Worm (Caenorhabditis elegans) whole organism, late embryonic: Measurements from ENCODE around the gene ZK512.8.

Source experiments
- C08G9.2 ChIP-seq: sonication (generic microtip); optimal IDR thresholded peaks from 2 replicates; lab custom pipeline; 2016; ENCODE audit warnings: mild to moderate bottlenecking, missing genetic modification characterization, moderate library complexity, missing compliant biosample characterization
- K02D7.2 ChIP-seq: sonication (generic microtip); optimal IDR thresholded peaks from 2 replicates; lab custom pipeline; 2017; ENCODE audit warnings: mild to moderate bottlenecking, missing genetic modification characterization, missing compliant biosample characterization
- K09A11.1 ChIP-seq: sonication (generic microtip); optimal IDR thresholded peaks from 2 replicates; lab custom pipeline; 2017; ENCODE audit warnings: antibody characterized with exemption, mild to moderate bottlenecking, missing genetic modification characterization, missing compliant biosample characterization; ENCODE audit not compliant: insufficient read depth
- Y22D7AL.16 ChIP-seq: sonication (generic microtip); optimal IDR thresholded peaks from 2 replicates; lab custom pipeline; 2016; ENCODE audit warnings: missing genetic modification characterization, missing compliant biosample characterization
- ceh-14 ChIP-seq: sonication (generic microtip); optimal IDR thresholded peaks from 2 replicates; lab custom pipeline; 2016; ENCODE audit warnings: missing genotype, missing genetic modification characterization, missing compliant biosample characterization
- ceh-19 ChIP-seq: fragments of 200-800 bp; sonication (Bioruptor generic); optimal IDR thresholded peaks from 2 replicates; lab custom pipeline; 2018; ENCODE audit warnings: mild to moderate bottlenecking, missing genetic modification characterization, missing compliant biosample characterization
- ceh-22 ChIP-seq: sonication (generic microtip); optimal IDR thresholded peaks from 2 replicates; lab custom pipeline; 2017; ENCODE audit warnings: missing biosample characterization, missing genetic modification characterization
- ceh-31 ChIP-seq: sonication (generic microtip); optimal IDR thresholded peaks from 2 replicates; lab custom pipeline; 2016; ENCODE audit warnings: missing genetic modification characterization, missing compliant biosample characterization
- ceh-34 ChIP-seq: sonication (generic microtip); optimal IDR thresholded peaks from 2 replicates; lab custom pipeline; 2016; ENCODE audit warnings: mild to moderate bottlenecking, missing genetic modification characterization, missing compliant biosample characterization
- ceh-45 ChIP-seq: fragments of 200-800 bp; sonication (Bioruptor generic); IDR thresholded peaks from 2 replicates; pipeline ENCODE4 v1.3.6; 2022; ENCODE audit warnings: missing genetic modification reagents, missing genetic modification characterization, missing compliant biosample characterization
- ceh-48 ChIP-seq: sonication (generic microtip); optimal IDR thresholded peaks from 2 replicates; lab custom pipeline; 2016; ENCODE audit warnings: missing genetic modification characterization, inconsistent platforms, missing compliant biosample characterization
- ceh-6 ChIP-seq: fragments of 200-800 bp; sonication (Bioruptor generic); optimal IDR thresholded peaks from 2 replicates; lab custom pipeline; 2018; ENCODE audit warnings: mild to moderate bottlenecking, missing genetic modification characterization, missing compliant biosample characterization
- dmd-4 ChIP-seq: sonication (generic microtip); optimal IDR thresholded peaks from 2 replicates; lab custom pipeline; 2016; ENCODE audit warnings: borderline replicate concordance, missing genetic modification characterization, missing compliant biosample characterization
- elt-2 ChIP-seq: sonication (generic microtip); optimal IDR thresholded peaks from 2 replicates; lab custom pipeline; 2016; ENCODE audit warnings: missing genetic modification reagents, missing genetic modification characterization, missing compliant biosample characterization
- elt-4 ChIP-seq: sonication (generic microtip); optimal IDR thresholded peaks from 2 replicates; lab custom pipeline; 2016; ENCODE audit warnings: missing genetic modification characterization, missing compliant biosample characterization
- ets-4 ChIP-seq: sonication (generic microtip); optimal IDR thresholded peaks from 2 replicates; lab custom pipeline; 2016; ENCODE audit warnings: missing genetic modification characterization, missing compliant biosample characterization
- fax-1 ChIP-seq: sonication (generic microtip); optimal IDR thresholded peaks from 2 replicates; lab custom pipeline; 2016; ENCODE audit warnings: missing genotype, missing genetic modification characterization, missing compliant biosample characterization
- gmeb-2 ChIP-seq: sonication (generic microtip); optimal IDR thresholded peaks from 2 replicates; lab custom pipeline; 2016; ENCODE audit warnings: missing genetic modification characterization, inconsistent platforms, missing compliant biosample characterization
- hlh-13 ChIP-seq: fragments of 200-800 bp; sonication (Bioruptor generic); optimal IDR thresholded peaks from 2 replicates; lab custom pipeline; 2018; ENCODE audit warnings: mild to moderate bottlenecking, missing genetic modification characterization, missing compliant biosample characterization
- hlh-15 ChIP-seq: sonication (generic microtip); optimal IDR thresholded peaks from 2 replicates; lab custom pipeline; 2016; ENCODE audit warnings: missing genetic modification characterization, missing compliant biosample characterization
- hlh-8 ChIP-seq: sonication (generic microtip); optimal IDR thresholded peaks from 2 replicates; lab custom pipeline; 2016; ENCODE audit warnings: missing genotype, missing genetic modification characterization, missing compliant biosample characterization
- lim-6 ChIP-seq: sonication (generic microtip); optimal IDR thresholded peaks from 2 replicates; lab custom pipeline; 2016; ENCODE audit warnings: missing genetic modification characterization, missing compliant biosample characterization
- lin-11 ChIP-seq: fragments of 200-800 bp; sonication (Bioruptor generic); optimal IDR thresholded peaks from 2 replicates; lab custom pipeline; 2018; ENCODE audit warnings: mild to moderate bottlenecking, missing genetic modification characterization, missing compliant biosample characterization
- nfya-1 ChIP-seq: sonication (generic microtip); optimal IDR thresholded peaks from 2 replicates; lab custom pipeline; 2017; ENCODE audit warnings: missing genetic modification characterization, mild to moderate bottlenecking, missing compliant biosample characterization, antibody characterized with exemption, moderate library complexity
- npax-4 ChIP-seq: sonication (generic microtip); optimal IDR thresholded peaks from 2 replicates; lab custom pipeline; 2016; ENCODE audit warnings: missing genetic modification characterization, missing compliant biosample characterization
- odd-2 ChIP-seq: sonication (generic microtip); optimal IDR thresholded peaks from 2 replicates; lab custom pipeline; 2017; ENCODE audit warnings: antibody characterized with exemption, mild to moderate bottlenecking, missing genetic modification characterization, missing compliant biosample characterization
- pag-3 ChIP-seq: sonication (generic microtip); optimal IDR thresholded peaks from 2 replicates; lab custom pipeline; 2016; ENCODE audit warnings: missing compliant biosample characterization, missing genetic modification characterization, borderline replicate concordance
- pax-1 ChIP-seq: fragments of 150-350 bp; optimal IDR thresholded peaks from 2 replicates; lab custom pipeline; 2014; ENCODE audit warnings: missing biosample characterization, missing genetic modification characterization
- pha-2 ChIP-seq: sonication (generic microtip); optimal IDR thresholded peaks from 2 replicates; lab custom pipeline; 2017; ENCODE audit warnings: mild to moderate bottlenecking, missing genetic modification characterization, missing compliant biosample characterization
- pha-4 ChIP-seq: fragments of 150-350 bp; optimal IDR thresholded peaks from 2 replicates; lab custom pipeline; 2018; ENCODE audit warnings: missing biosample characterization, missing genetic modification reagents, missing genetic modification characterization
- pqm-1 ChIP-seq: sonication (generic microtip); optimal IDR thresholded peaks from 2 replicates; lab custom pipeline; 2016; ENCODE audit warnings: missing genetic modification characterization, missing compliant biosample characterization
- ref-2 ChIP-seq: sonication (generic microtip); optimal IDR thresholded peaks from 2 replicates; lab custom pipeline; 2016; ENCODE audit warnings: missing genetic modification characterization, missing compliant biosample characterization
- rnt-1 ChIP-seq: sonication (generic microtip); optimal IDR thresholded peaks from 2 replicates; lab custom pipeline; 2016; ENCODE audit warnings: missing genetic modification characterization, missing compliant biosample characterization
- sdc-2 ChIP-seq: sonication (generic microtip); optimal IDR thresholded peaks from 2 replicates; lab custom pipeline; 2016; ENCODE audit warnings: missing genotype, missing genetic modification characterization, missing compliant biosample characterization
- syd-9 ChIP-seq: sonication (generic microtip); optimal IDR thresholded peaks from 2 replicates; lab custom pipeline; 2016; ENCODE audit warnings: mild to moderate bottlenecking, missing genetic modification characterization, moderate library complexity, missing compliant biosample characterization
- tbx-2 ChIP-seq: sonication (generic microtip); optimal IDR thresholded peaks from 2 replicates; lab custom pipeline; 2016; ENCODE audit warnings: missing genetic modification characterization, missing compliant biosample characterization
- unc-3 ChIP-seq, 2 experiments: fragments of 200-800 bp in 1 of 2; sonication (Bioruptor generic) in 1 of 2; sonication (generic microtip) in 1 of 2; conservative IDR thresholded peaks in 1 of 2; optimal IDR thresholded peaks in 1 of 2; 2 replicates each; pipeline versions ENCODE4 v1.3.6 to Lab custom; 2016 to 2022; ENCODE audit warnings: missing compliant biosample characterization in 2 of 2, missing genetic modification characterization in 2 of 2, missing genetic modification reagents in 1 of 2
- unc-42 ChIP-seq: sonication (generic microtip); optimal IDR thresholded peaks from 2 replicates; lab custom pipeline; 2016; ENCODE audit warnings: missing genotype, missing genetic modification characterization, missing compliant biosample characterization
- unc-55 ChIP-seq: sonication (generic microtip); optimal IDR thresholded peaks from 2 replicates; lab custom pipeline; 2017; ENCODE audit warnings: missing biosample characterization, missing genetic modification reagents, missing genetic modification characterization
- zip-5 ChIP-seq: sonication (generic microtip); optimal IDR thresholded peaks from 2 replicates; lab custom pipeline; 2016; ENCODE audit warnings: missing genetic modification characterization, missing compliant biosample characterization
- ztf-16 ChIP-seq: sonication (generic microtip); optimal IDR thresholded peaks from 2 replicates; lab custom pipeline; 2017; ENCODE audit warnings: missing genetic modification characterization, missing compliant biosample characterization

Gene ZK512.8

DNA sequence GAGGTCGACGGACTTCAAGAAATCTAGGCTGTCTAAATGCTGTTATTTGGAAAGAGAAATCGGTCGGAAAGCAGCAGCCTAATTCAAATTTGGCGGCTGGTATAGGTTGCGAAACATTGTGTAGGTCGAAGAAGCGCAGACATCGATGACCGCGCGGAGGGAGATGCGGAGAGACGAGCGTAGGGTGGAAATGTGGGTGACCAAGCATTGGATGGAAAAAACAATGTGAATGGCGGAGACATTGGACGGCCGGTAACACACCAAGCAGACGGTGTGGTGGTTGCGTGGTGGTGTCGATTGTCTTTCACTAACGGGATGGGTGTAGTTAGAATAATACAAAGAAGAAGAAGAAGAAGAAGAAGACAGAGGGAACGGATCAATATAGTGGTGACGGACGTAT is 33.4 kb upstream of the ZK512.8 start (continued):
- peak; percentile 55 for TF ChIP-seq sdc-2 (tag; lab: Kevin White, UChicago)
- TF ChIP-seq ztf-16 (tag; lab: Kevin White, UChicago): no peak
- no peak for TF ChIP-seq K09A11.1 (tag; lab: Kevin White, UChicago)
- TF ChIP-seq npax-4 (tag; lab: Kevin White, UChicago): no peak
- TF ChIP-seq tbx-2 (tag; lab: Kevin White, UChicago): peak; percentile 37
- no peak for TF ChIP-seq hlh-15
- no peak for TF ChIP-seq Y22D7AL.16
- no peak for TF ChIP-seq odd-2
- no peak for TF ChIP-seq pqm-1 (tag; lab: Kevin White, UChicago)
- no peak for TF ChIP-seq pha-4 (tag; lab: Kevin White, UChicago)
- no peak for TF ChIP-seq hlh-13 (GFP tag; lab: Kevin White, UChicago)
- no peak for TF ChIP-seq dmd-4 (tag; lab: Kevin White, UChicago)
- no peak for TF ChIP-seq lim-6
- TF ChIP-seq syd-9: no peak
- TF ChIP-seq ceh-14 (tag; lab: Kevin White, UChicago): peak; percentile 33
- no peak for TF ChIP-seq K02D7.2 (tag; lab: Kevin White, UChicago)
- TF ChIP-seq ceh-45: no peak
- TF ChIP-seq ceh-48 (tag; lab: Kevin White, UChicago): no peak
- TF ChIP-seq fax-1 (tag; lab: Kevin White, UChicago): no peak
- TF ChIP-seq gmeb-2 (tag; lab: Kevin White, UChicago): no peak
- TF ChIP-seq pag-3 (tag; lab: Kevin White, UChicago): no peak
- TF ChIP-seq ceh-22 (tag; lab: Kevin White, UChicago): no peak
- TF ChIP-seq ets-4 (tag; lab: Kevin White, UChicago): no peak
- peak; percentile 49 for TF ChIP-seq ceh-34
- peak; percentile 62 for TF ChIP-seq ceh-31 (tag; lab: Kevin White, UChicago)
- TF ChIP-seq pha-2 (tag; lab: Kevin White, UChicago): no peak
- TF ChIP-seq zip-5 (tag; lab: Kevin White, UChicago): no peak
- no peak for TF ChIP-seq ceh-6 (GFP tag; lab: Kevin White, UChicago)
- TF ChIP-seq rnt-1 (tag; lab: Kevin White, UChicago): no peak
- peak; percentile 23 for TF ChIP-seq unc-42
- TF ChIP-seq lin-11 (tag; lab: Kevin White, UChicago): no peak
- no peak for TF ChIP-seq hlh-8 (tag; lab: Kevin White, UChicago)

DNA sequence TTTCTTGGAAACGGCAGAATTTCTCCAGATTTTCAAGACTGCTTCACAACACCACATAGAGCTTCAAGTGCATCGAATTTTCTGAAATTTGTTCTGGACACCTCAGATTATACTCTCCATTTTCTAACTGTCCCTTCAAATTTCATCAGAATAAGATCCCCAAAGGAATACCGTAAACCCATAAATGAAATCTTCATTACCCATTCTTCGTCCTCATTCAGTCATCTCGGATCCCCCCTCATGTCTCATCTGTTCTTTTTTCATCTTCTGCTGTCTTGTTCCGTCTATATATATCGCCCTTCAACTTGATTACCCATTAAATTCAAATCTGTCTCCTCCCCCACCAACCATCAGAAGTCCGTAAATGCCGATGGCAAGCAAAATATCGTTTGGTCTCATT is 31.8 kb upstream of the ZK512.8 start:
- TF ChIP-seq hlh-8 (tag; lab: Kevin White, UChicago) (no peak), C08G9.2 (tag; lab: Kevin White, UChicago) (no peak), unc-3 (GFP tag; conservative IDR thresholded peaks at IDR 0.05; lab: Robert Waterston, UW) (no peak), unc-3 (tag; optimal IDR thresholded peaks at IDR 0.05; lab: Kevin White, UChicago) (no peak), elt-2 (tag; lab: Kevin White, UChicago) (no peak), ceh-31 (tag; lab: Kevin White, UChicago) (no peak), pax-1 (tag; lab: Kevin White, UChicago) (no peak), pha-2 (tag; lab: Kevin White, UChicago) (no peak), nfya-1 (tag; lab: Kevin White, UChicago) (no peak), ceh-45 (no peak), pag-3 (tag; lab: Kevin White, UChicago) (no peak), ref-2 (tag; lab: Kevin White, UChicago) (no peak), ceh-19 (no peak), ceh-48 (tag; lab: Kevin White, UChicago) (no peak), zip-5 (tag; lab: Kevin White, UChicago) (no peak), ceh-22 (tag; lab: Kevin White, UChicago) (no peak), pha-4 (tag; lab: Kevin White, UChicago) (no peak), unc-55 (GFP tag; lab: Kevin White, UChicago) (no peak), elt-4 (no peak)
